Fruit fly (Drosophila melanogaster) S2 (cell line): ENCODE results near the gene Ac76E.

Source experiments
- CG8478 ChIP-seq: fragments of >200 bp; optimal IDR thresholded peaks from 2 replicates; lab custom pipeline; 2018
- CTCF ChIP-seq, 2 experiments: fragments of >200 bp; optimal IDR thresholded peaks; 2 replicates each; lab custom pipeline; 2018

Gene Ac76E

dm6 chr3L:19928435-19929011, 10.6 kb upstream of the Ac76E start, which contains the start of the genes CG8004 and RhoGDI:
CG8004 (minus strand) TSS chr3L:19928508.
RhoGDI (plus strand) TSS chr3L:19928743.
- TF ChIP-seq CG8478 (lab: Kevin White, UChicago): no peak
- no peak for TF ChIP-seq CTCF (optimal IDR thresholded peaks at IDR 0.05; lab: Kevin White, UChicago)

DNA sequence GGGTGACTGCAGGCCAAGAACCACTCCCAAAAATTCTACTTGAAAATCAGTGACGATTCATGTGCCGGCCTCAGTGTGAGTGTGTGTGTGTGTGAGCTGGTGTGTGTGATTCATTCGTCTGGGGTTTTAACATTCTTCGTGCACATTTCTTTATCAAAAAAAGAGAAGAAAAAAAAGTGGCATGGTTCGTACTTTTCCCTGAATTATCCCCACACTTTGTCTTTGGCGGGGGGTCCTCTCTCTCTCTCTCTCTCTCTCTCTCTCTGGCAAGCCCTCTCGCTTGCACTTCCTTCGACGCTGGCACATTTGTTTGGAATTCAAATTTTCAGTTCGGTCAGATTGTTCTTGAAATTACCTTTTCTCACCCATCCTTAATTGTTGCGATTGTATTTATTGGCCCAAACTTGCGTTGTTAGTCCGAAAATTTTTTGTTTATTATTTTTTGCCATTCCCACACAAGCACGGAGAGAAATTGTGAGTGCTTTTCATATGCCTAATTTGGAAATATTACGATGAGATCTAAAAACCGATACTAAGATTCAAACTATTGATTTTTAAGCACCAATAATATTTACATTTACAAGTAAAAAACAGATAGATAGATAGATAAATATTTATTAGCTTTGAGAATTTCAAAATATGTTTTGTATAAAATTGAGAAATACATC, 9.9 kb upstream of the Ac76E start:
- no peak for TF ChIP-seq CG8478 (lab: Kevin White, UChicago)
- TF ChIP-seq CTCF (optimal IDR thresholded peaks at IDR 0.05; lab: Kevin White, UChicago): no peak

DNA sequence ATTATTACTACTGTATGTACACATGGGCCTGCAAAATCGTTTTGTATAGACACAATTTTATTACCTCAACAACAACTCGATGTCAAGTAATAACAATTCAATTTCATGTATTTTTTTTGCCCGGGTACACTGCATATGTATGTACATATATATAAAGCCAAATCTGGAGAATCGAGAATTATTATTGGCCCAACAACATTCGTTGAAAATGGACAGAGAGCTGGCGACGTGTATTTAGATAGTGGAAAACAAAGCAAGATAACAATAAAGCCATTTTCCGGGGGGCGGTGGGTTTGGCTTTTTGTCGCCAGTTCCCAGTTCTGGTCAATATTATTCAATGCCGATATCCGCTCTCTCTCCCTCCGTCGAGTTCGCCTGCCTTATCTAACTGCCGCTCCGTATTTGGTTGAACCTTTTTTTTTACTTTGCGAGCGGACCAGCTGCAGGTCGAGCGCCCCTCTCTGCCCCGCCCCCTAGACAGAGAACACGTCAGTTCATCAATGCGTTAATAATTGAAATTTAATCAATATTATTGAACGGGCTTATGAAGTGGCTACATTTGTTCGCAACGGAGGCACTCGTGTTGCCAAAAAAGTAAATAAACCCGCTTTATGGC, 9.3 kb upstream of the Ac76E start:
- TF ChIP-seq CG8478 (lab: Kevin White, UChicago): no peak
- TF ChIP-seq CTCF (optimal IDR thresholded peaks at IDR 0.05; lab: Kevin White, UChicago): no peak

- TF ChIP-seq CTCF (optimal IDR thresholded peaks at IDR 0.05; lab: Kevin White, UChicago): no peak
- no peak for TF ChIP-seq CG8478 (lab: Kevin White, UChicago)
Observed at dm6 chr3L:19931391-19931790, 7.7 kb upstream of the Ac76E start, which contains the start of gene CG46462. CG46462 (plus strand) TSS chr3L:19931691.

DNA sequence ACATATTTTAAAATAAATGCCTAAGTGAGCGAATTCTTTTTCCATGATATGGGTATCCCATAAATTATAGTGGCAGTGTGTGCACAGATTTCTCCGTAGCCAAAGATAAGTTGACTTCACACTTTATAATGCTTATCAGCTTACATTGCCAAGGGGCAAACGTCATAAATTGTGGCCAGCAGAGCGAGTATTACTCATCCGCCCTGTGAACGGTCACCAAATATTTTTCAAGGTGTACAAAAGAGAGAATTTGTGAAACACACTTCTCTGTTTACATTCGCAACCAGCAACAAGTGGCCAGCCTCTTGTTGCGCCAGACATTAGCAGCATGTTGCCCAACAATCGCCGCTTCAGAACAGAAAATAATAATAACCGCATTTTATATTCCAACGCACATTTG, 6.2 kb upstream of the Ac76E start:
- no peak for TF ChIP-seq CG8478 (lab: Kevin White, UChicago)
- no peak for TF ChIP-seq CTCF (optimal IDR thresholded peaks at IDR 0.05; lab: Kevin White, UChicago)

dm6 chr3L:19940349-19940748, 1.3 kb downstream of the Ac76E start:
- TF ChIP-seq CTCF (optimal IDR thresholded peaks at IDR 0.05; lab: Kevin White, UChicago): no peak
- TF ChIP-seq CG8478 (lab: Kevin White, UChicago): no peak

DNA sequence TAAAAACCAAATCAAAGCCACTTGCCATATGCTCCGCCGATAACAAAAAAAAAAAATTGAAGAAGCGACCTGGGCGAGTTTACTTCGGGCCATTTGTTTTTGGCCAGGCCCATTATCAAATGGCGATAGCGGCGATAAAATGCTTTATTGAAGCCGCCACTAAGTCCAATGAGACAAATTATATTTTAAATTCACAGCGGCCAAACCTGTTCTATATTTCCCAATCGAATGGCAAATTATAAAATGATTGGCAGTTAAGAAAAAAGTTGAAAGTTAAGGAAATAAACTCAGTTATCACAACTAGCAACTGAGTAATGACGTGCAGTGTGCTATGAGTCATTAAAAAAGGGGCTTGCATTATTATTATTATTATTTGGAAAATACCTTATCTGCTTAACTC, 2.1 kb downstream of the Ac76E start:
- no peak for TF ChIP-seq CG8478 (lab: Kevin White, UChicago)
- no peak for TF ChIP-seq CTCF (optimal IDR thresholded peaks at IDR 0.05; lab: Kevin White, UChicago)

DNA sequence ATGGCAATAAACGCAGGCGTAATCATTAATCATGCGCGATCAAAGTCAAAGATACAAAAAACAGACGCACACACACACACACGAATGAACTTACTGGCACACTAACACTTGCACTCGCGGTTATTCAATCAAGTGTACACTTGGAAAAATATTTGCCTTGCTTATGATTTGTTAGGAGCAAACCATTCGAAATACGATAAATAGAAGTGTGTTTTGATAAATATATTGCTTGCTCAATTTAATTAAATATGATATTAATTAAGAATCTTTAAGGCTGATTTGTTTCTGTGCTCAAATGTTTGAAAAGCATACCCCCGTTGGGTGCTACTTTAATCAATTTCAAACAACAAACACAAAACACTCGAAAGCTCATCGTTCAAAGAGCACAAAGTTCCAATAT, 6.4 kb downstream of the Ac76E start:
- no peak for TF ChIP-seq CTCF (optimal IDR thresholded peaks at IDR 0.05; lab: Kevin White, UChicago)
- no peak for TF ChIP-seq CG8478 (lab: Kevin White, UChicago)

DNA sequence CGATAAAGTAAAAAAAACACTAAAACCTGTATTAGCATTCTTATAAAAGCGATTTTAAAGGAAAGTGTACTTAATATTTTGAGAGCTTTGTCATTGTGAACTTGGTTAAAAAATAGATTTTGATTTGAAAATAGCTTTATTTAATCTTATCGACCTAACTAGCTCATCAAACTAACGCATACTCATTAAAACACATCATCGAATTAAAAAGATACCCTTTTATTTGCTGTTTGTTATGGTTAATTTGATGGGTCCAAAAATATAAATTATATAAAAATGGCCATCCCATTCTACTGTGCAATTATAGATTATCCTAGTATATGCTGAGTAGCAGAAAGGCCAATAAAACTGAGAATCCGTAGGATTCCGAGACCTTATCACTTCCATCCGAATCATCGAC, 11.9 kb downstream of the Ac76E start, which contains the start of gene CG32219:
CG32219 (minus strand) TSS at position 101 of the 400 bp plus-strand sequence.
- TF ChIP-seq CG8478 (lab: Kevin White, UChicago): no peak
- TF ChIP-seq CTCF (optimal IDR thresholded peaks at IDR 0.05; lab: Kevin White, UChicago): no peak

DNA sequence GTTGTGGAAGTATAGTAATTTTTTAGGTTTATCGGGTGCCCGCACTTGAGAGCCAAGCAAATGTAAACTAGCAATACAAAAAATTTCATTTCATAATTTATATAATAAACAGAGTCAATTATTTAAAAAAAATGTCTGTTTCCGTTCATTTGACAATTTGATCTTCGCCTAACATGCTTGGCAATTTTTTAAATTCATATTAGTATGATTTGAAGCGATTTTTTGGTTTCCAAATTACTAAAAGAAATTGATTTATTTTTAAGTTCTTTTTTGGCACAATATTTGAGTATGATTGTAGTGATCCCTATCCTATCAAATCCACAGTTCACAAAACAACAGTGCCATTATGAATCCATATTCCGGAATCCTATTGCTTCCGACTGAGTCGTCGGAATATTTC, 12.8 kb downstream of the Ac76E start, which contains the start of gene CG34258:
CG34258 (minus strand) TSS at position 101 of the 400 bp plus-strand sequence.
- TF ChIP-seq CTCF (optimal IDR thresholded peaks at IDR 0.05; lab: Kevin White, UChicago): no peak

- no peak for TF ChIP-seq CG8478 (lab: Kevin White, UChicago)
- no peak for TF ChIP-seq CTCF (optimal IDR thresholded peaks at IDR 0.05; lab: Kevin White, UChicago)
Observed at dm6 chr3L:19952690-19953089, 13.6 kb downstream of the Ac76E start, which contains the start of gene CG33710. CG33710 (minus strand) TSS chr3L:19952790.

DNA sequence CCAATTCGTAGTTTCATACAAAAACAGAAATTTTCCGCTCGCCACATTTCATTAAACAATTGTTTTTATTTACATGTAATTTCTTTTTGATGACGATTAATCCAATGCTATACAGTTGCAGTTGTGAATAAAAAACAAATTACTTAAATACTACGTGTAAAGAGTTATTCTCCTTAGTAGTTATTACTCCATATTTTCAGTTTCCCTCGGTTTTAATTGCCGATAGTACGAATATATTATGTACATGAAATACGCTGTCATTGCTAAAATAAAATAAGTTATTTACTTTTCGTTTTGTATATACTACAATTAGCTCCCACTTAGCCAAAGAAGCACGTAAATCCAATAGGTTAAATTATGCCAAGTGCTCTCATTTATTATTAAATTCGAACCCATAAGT, 14.5 kb downstream of the Ac76E start, which contains the start of gene CG42655:
CG42655 (minus strand) TSS at position 101 of the 400 bp plus-strand sequence.
- TF ChIP-seq CTCF (optimal IDR thresholded peaks at IDR 0.05; lab: Kevin White, UChicago) (no peak), CG8478 (lab: Kevin White, UChicago) (no peak)

- TF ChIP-seq CG8478 (lab: Kevin White, UChicago) (no peak), CTCF (optimal IDR thresholded peaks at IDR 0.05; lab: Kevin White, UChicago) (no peak)
Observed at dm6 chr3L:19954426-19954825, 15.3 kb downstream of the Ac76E start, which contains the start of gene CG42654. CG42654 (minus strand) TSS chr3L:19954526.

dm6 chr3L:19955699-19956098, 16.6 kb downstream of the Ac76E start, which contains the start of gene CG42263:
CG42263 (minus strand) TSS chr3L:19955799.
- TF ChIP-seq CTCF (optimal IDR thresholded peaks at IDR 0.05; lab: Kevin White, UChicago) (no peak), CG8478 (lab: Kevin White, UChicago) (no peak)

- TF ChIP-seq CG8478 (lab: Kevin White, UChicago): no peak
- no peak for TF ChIP-seq CTCF (optimal IDR thresholded peaks at IDR 0.05; lab: Kevin White, UChicago)
Observed at dm6 chr3L:19961805-19962204, 22.7 kb downstream of the Ac76E start.
